Fruit fly (Drosophila melanogaster) S2 (cell line): ENCODE data around the gene Gem3.

Source experiments
- CG8478 ChIP-seq: fragments of >200 bp; optimal IDR thresholded peaks from 2 replicates; lab custom pipeline; 2018
- CTCF ChIP-seq, 2 experiments: fragments of >200 bp; optimal IDR thresholded peaks; 2 replicates each; lab custom pipeline; 2018

dm6 chr3L:10431883-10432282, 31.0 kb downstream of the Gem3 start, which contains the start of gene Ir67b:
- TF ChIP-seq CTCF (optimal IDR thresholded peaks at IDR 0.05; lab: Kevin White, UChicago) (no peak), CG8478 (lab: Kevin White, UChicago) (no peak)
